Worm (Caenorhabditis elegans) whole organism, L1 larva: ENCODE results near the gene glb-30.

Source experiments
- aha-1 ChIP-seq: fragments of 150-350 bp; optimal IDR thresholded peaks from 2 replicates; lab custom pipeline; 2014; ENCODE audit warnings: missing biosample characterization, missing genetic modification characterization
- alr-1 ChIP-seq: fragments of 200-800 bp; sonication (Bioruptor generic); optimal IDR thresholded peaks from 2 replicates; lab custom pipeline; 2018; ENCODE audit warnings: borderline replicate concordance, mild to moderate bottlenecking, missing genetic modification characterization, missing compliant biosample characterization
- ama-1 ChIP-seq: fragments of 150-350 bp; optimal IDR thresholded peaks from 2 replicates; lab custom pipeline; 2014
- ceh-63 ChIP-seq: fragments of 200-800 bp; sonication (Bioruptor generic); optimal IDR thresholded peaks from 2 replicates; lab custom pipeline; 2018; ENCODE audit warnings: mild to moderate bottlenecking, missing genetic modification characterization, missing compliant biosample characterization
- ceh-8 ChIP-seq: fragments of 200-800 bp; sonication (Bioruptor generic); optimal IDR thresholded peaks from 2 replicates; lab custom pipeline; 2018; ENCODE audit warnings: mild to moderate bottlenecking, missing genetic modification characterization, moderate library complexity, missing compliant biosample characterization
- ceh-82 ChIP-seq, 3 experiments: fragments of 150-350 bp in 1 of 3; sonication (generic microtip) in 2 of 3; optimal IDR thresholded peaks; 2 replicates each; lab custom pipeline; 2014 to 2017; ENCODE audit warnings: missing biosample characterization in 3 of 3, missing genetic modification characterization in 3 of 3
- dpl-1 ChIP-seq, 3 experiments: fragments of 150-350 bp in 2 of 3; sonication (generic microtip) in 1 of 3; optimal IDR thresholded peaks; 2 replicates each; lab custom pipeline; 2014 to 2017; ENCODE audit warnings: missing biosample characterization in 3 of 3, missing genetic modification characterization in 3 of 3, missing genetic modification reagents in 3 of 3
- dsc-1 ChIP-seq: sonication (generic microtip); optimal IDR thresholded peaks from 2 replicates; lab custom pipeline; 2016; ENCODE audit warnings: mild to moderate bottlenecking, missing genetic modification characterization, missing compliant biosample characterization
- efl-1 ChIP-seq, 4 experiments: fragments of 150-350 bp; optimal IDR thresholded peaks in 3 of 4; peaks in 1 of 4; 1 replicate in 1 of 4; 2 replicates in 3 of 4; lab custom pipeline; 2014; ENCODE audit warnings: missing biosample characterization in 2 of 4, missing genetic modification characterization in 2 of 4, missing genetic modification reagents in 2 of 4
- efl-3 ChIP-seq: fragments of 200-800 bp; sonication (Bioruptor generic); optimal IDR thresholded peaks from 2 replicates; lab custom pipeline; 2018; ENCODE audit warnings: mild to moderate bottlenecking, missing genetic modification characterization, missing compliant biosample characterization
- elt-3 ChIP-seq, 6 experiments: fragments of 150-350 bp in 1 of 6; sonication (generic microtip); optimal IDR thresholded peaks; 2 replicates each; lab custom pipeline; 2017 to 2018; ENCODE audit warnings: missing biosample characterization in 6 of 6, missing genetic modification characterization in 6 of 6, inconsistent platforms in 1 of 6
- fkh-4 ChIP-seq: sonication (generic microtip); optimal IDR thresholded peaks from 2 replicates; lab custom pipeline; 2016; ENCODE audit warnings: missing compliant biosample characterization, missing genetic modification characterization, borderline replicate concordance
- fkh-8 ChIP-seq: sonication (generic microtip); optimal IDR thresholded peaks from 2 replicates; lab custom pipeline; 2016; ENCODE audit warnings: mild to moderate bottlenecking, missing genetic modification characterization, missing compliant biosample characterization
- fos-1 ChIP-seq: fragments of 150-350 bp; optimal IDR thresholded peaks from 2 replicates; lab custom pipeline; 2014; ENCODE audit warnings: missing biosample characterization, missing genetic modification characterization
- lin-14 ChIP-seq: fragments of 200-800 bp; sonication (Bioruptor generic); optimal IDR thresholded peaks from 2 replicates; lab custom pipeline; 2018; ENCODE audit warnings: mild to moderate bottlenecking, missing genetic modification characterization, moderate library complexity, missing compliant biosample characterization
- lin-15B ChIP-seq: fragments of 150-350 bp; sonication (generic microtip); optimal IDR thresholded peaks from 3 replicates; lab custom pipeline; 2014; ENCODE audit warnings: missing biosample characterization, missing genetic modification characterization
- lin-35 ChIP-seq, 2 experiments: fragments of 150-350 bp; optimal IDR thresholded peaks; 2 replicates each; lab custom pipeline; 2014; ENCODE audit warnings: missing biosample characterization in 2 of 2, missing genetic modification characterization in 2 of 2, missing genetic modification reagents in 2 of 2
- lir-3 ChIP-seq: sonication (generic microtip); optimal IDR thresholded peaks from 2 replicates; lab custom pipeline; 2016; ENCODE audit warnings: mild to moderate bottlenecking, missing genetic modification characterization, moderate library complexity, missing compliant biosample characterization; ENCODE audit not compliant: poor library complexity
- mef-2 ChIP-seq: fragments of 150-350 bp; optimal IDR thresholded peaks from 2 replicates; lab custom pipeline; 2014; ENCODE audit warnings: missing biosample characterization, missing genetic modification characterization
- mep-1 ChIP-seq: fragments of 150-350 bp; optimal IDR thresholded peaks from 2 replicates; lab custom pipeline; 2014; ENCODE audit warnings: missing biosample characterization, missing genetic modification characterization
- nhr-12 ChIP-seq: sonication (generic microtip); optimal IDR thresholded peaks from 2 replicates; lab custom pipeline; 2017; ENCODE audit warnings: missing biosample characterization, missing genetic modification characterization
- nhr-20 ChIP-seq: sonication (generic microtip); optimal IDR thresholded peaks from 2 replicates; lab custom pipeline; 2016; ENCODE audit warnings: mild to moderate bottlenecking, missing genetic modification characterization, missing compliant biosample characterization
- nhr-237 ChIP-seq: fragments of 150-350 bp; optimal IDR thresholded peaks from 2 replicates; lab custom pipeline; 2014; ENCODE audit warnings: missing biosample characterization, missing genetic modification characterization
- nhr-28 ChIP-seq: fragments of 150-350 bp; optimal IDR thresholded peaks from 2 replicates; lab custom pipeline; 2014; ENCODE audit warnings: missing biosample characterization, missing genetic modification characterization
- nhr-71 ChIP-seq: sonication (generic microtip); optimal IDR thresholded peaks from 2 replicates; lab custom pipeline; 2016; ENCODE audit warnings: mild to moderate bottlenecking, missing genetic modification characterization, moderate library complexity, missing compliant biosample characterization
- nhr-77 ChIP-seq: fragments of 150-350 bp; optimal IDR thresholded peaks from 2 replicates; lab custom pipeline; 2014; ENCODE audit warnings: missing biosample characterization, missing genetic modification characterization
- nhr-84 ChIP-seq: sonication (generic microtip); optimal IDR thresholded peaks from 2 replicates; lab custom pipeline; 2017; ENCODE audit warnings: missing biosample characterization, missing genetic modification characterization
- nhr-85 ChIP-seq: sonication (generic microtip); peaks from one replicate; lab custom pipeline; 2016; ENCODE audit warnings: missing genetic modification characterization, inconsistent platforms, missing compliant biosample characterization
- nhr-90 ChIP-seq: sonication (generic microtip); optimal IDR thresholded peaks from 2 replicates; lab custom pipeline; 2016; ENCODE audit warnings: mild to moderate bottlenecking, missing genetic modification characterization, missing compliant biosample characterization; ENCODE audit not compliant: poor library complexity
- pag-3 ChIP-seq: sonication (generic microtip); optimal IDR thresholded peaks from 2 replicates; lab custom pipeline; 2017; ENCODE audit warnings: missing genetic modification characterization, mild to moderate bottlenecking, missing compliant biosample characterization, antibody characterized with exemption, borderline replicate concordance; ENCODE audit not compliant: insufficient read depth
- pax-3 ChIP-seq: fragments of 200-800 bp; sonication (Bioruptor generic); optimal IDR thresholded peaks from 2 replicates; lab custom pipeline; 2018; ENCODE audit warnings: mild to moderate bottlenecking, missing genetic modification characterization, moderate library complexity, missing compliant biosample characterization
- pqm-1 ChIP-seq: sonication (generic microtip); optimal IDR thresholded peaks from 3 replicates; lab custom pipeline; 2017; ENCODE audit warnings: missing biosample characterization, missing genetic modification characterization
- rnt-1 ChIP-seq: sonication (generic microtip); optimal IDR thresholded peaks from 2 replicates; lab custom pipeline; 2016; ENCODE audit warnings: mild to moderate bottlenecking, missing genetic modification characterization, moderate library complexity, missing compliant biosample characterization
- skn-1 ChIP-seq: fragments of 150-350 bp; optimal IDR thresholded peaks from 2 replicates; lab custom pipeline; 2014; ENCODE audit warnings: missing biosample characterization, missing genetic modification characterization
- snpc-4 ChIP-seq: fragments of 150-350 bp; optimal IDR thresholded peaks from 2 replicates; lab custom pipeline; 2014; ENCODE audit warnings: missing biosample characterization, missing genetic modification characterization
- snu-23 ChIP-seq: sonication (generic microtip); optimal IDR thresholded peaks from 2 replicates; lab custom pipeline; 2016; ENCODE audit warnings: missing genetic modification characterization, missing compliant biosample characterization
- sox-4 ChIP-seq: sonication (generic microtip); optimal IDR thresholded peaks from 2 replicates; lab custom pipeline; 2016; ENCODE audit warnings: missing genetic modification characterization, missing compliant biosample characterization
- sup-37 ChIP-seq: fragments of 200-800 bp; sonication (Bioruptor generic); optimal IDR thresholded peaks from 2 replicates; lab custom pipeline; 2018; ENCODE audit warnings: mild to moderate bottlenecking, missing genetic modification characterization, missing compliant biosample characterization
- tbx-2 ChIP-seq: sonication (generic microtip); optimal IDR thresholded peaks from 2 replicates; lab custom pipeline; 2016; ENCODE audit warnings: missing genetic modification characterization, missing compliant biosample characterization
- unc-62 ChIP-seq: fragments of 150-350 bp; optimal IDR thresholded peaks from 2 replicates; lab custom pipeline; 2014; ENCODE audit warnings: missing biosample characterization, missing genetic modification reagents, missing genetic modification characterization
- unc-86 ChIP-seq: sonication (generic microtip); optimal IDR thresholded peaks from 2 replicates; lab custom pipeline; 2016; ENCODE audit warnings: missing genetic modification characterization, missing compliant biosample characterization
- zip-4 ChIP-seq: fragments of 200-800 bp; sonication (Bioruptor generic); optimal IDR thresholded peaks from 2 replicates; lab custom pipeline; 2018; ENCODE audit warnings: mild to moderate bottlenecking, missing genetic modification characterization, moderate library complexity, missing compliant biosample characterization
- ztf-11 ChIP-seq, 2 experiments: sonication (generic microtip); optimal IDR thresholded peaks; 2 replicates each; lab custom pipeline; 2016 to 2017; ENCODE audit warnings: missing genetic modification characterization in 2 of 2, missing biosample characterization in 1 of 2, missing compliant biosample characterization in 1 of 2
- ztf-4 ChIP-seq: fragments of 150-350 bp; optimal IDR thresholded peaks from 2 replicates; lab custom pipeline; 2014; ENCODE audit warnings: missing biosample characterization, missing genetic modification characterization

glb-30 gene

ce11 chrIII:1621330-1621729 is 47.1 kb downstream of the glb-30 start:
- TF ChIP-seq ama-1 (lab: Kevin White, UChicago) = no peak
- no peak for TF ChIP-seq efl-1 (optimal IDR thresholded peaks at IDR 0.05; lab: Kevin White, UChicago)
- TF ChIP-seq efl-1 (GFP tag; optimal IDR thresholded peaks at IDR 0.05 in 1 of 2; lab: Kevin White, UChicago) = peak in 1 of 2 experiments; percentile 0
- TF ChIP-seq, all 84 proteins: peak for 1

ce11 chrIII:1619890-1620289 is 48.5 kb downstream of the glb-30 start:
- TF ChIP-seq fos-1 = no peak
- no peak for TF ChIP-seq lin-15B (tag; lab: Kevin White, UChicago)
- no peak for TF ChIP-seq lin-14 (GFP tag; lab: Kevin White, UChicago)
- TF ChIP-seq nhr-28 (tag; lab: Kevin White, UChicago) = no peak
- no peak for TF ChIP-seq nhr-85 (tag; lab: Kevin White, UChicago)
- TF ChIP-seq pag-3 = no peak
- no peak for TF ChIP-seq tbx-2
- TF ChIP-seq, all 84 proteins: peak for 0

ce11 chrIII:1619442-1619841 is 49.0 kb downstream of the glb-30 start, which contains the start of gene hsp-60:
hsp-60 (plus strand) TSS chrIII:1619742.
- TF ChIP-seq ama-1 (lab: Kevin White, UChicago) = no peak
- no peak for TF ChIP-seq mef-2 (tag; lab: Kevin White, UChicago)
- no peak for TF ChIP-seq lin-35 (GFP tag; optimal IDR thresholded peaks at IDR 0.05; lab: Kevin White, UChicago)
- TF ChIP-seq sox-4 (tag; lab: Kevin White, UChicago) = no peak
- TF ChIP-seq lin-15B (tag; lab: Kevin White, UChicago) = no peak
- TF ChIP-seq alr-1 (tag; lab: Kevin White, UChicago) = no peak
- TF ChIP-seq sup-37 = no peak
- TF ChIP-seq, all 84 proteins: peak for 0

ce11 chrIII:1618915-1619314 is 49.5 kb downstream of the glb-30 start, which contains the start of gene Y22D7AL.10:
Y22D7AL.10 (minus strand) TSS chrIII:1618929.
- peak; percentile 99 for TF ChIP-seq nhr-90 (tag; lab: Kevin White, UChicago)
- TF ChIP-seq ztf-4 = peak; percentile 97
- TF ChIP-seq mef-2 (tag; lab: Kevin White, UChicago) = peak; percentile 85
- TF ChIP-seq rnt-1 (tag; lab: Kevin White, UChicago) = peak; percentile 96
- TF ChIP-seq snu-23 (GFP tag; lab: Kevin White, UChicago) = peak; percentile 99
- peak; percentile 100 for TF ChIP-seq dsc-1 (tag; lab: Kevin White, UChicago)
- TF ChIP-seq lin-15B (tag; lab: Kevin White, UChicago) = peak; percentile 97
- peak; percentile 99 for TF ChIP-seq nhr-71
- TF ChIP-seq fkh-8 (tag; lab: Kevin White, UChicago) = peak; percentile 99
- peak; percentile 90 for TF ChIP-seq snpc-4 (tag; lab: Kevin White, UChicago)
- TF ChIP-seq ceh-8 (GFP tag; lab: Kevin White, UChicago) = peak; percentile 99
- peak; percentile 99 to 100 for TF ChIP-seq ztf-11 (tag; optimal IDR thresholded peaks at IDR 0.05; lab: Kevin White, UChicago)
- TF ChIP-seq nhr-84 = no peak
- peak; percentile 92 for TF ChIP-seq nhr-77 (tag; lab: Kevin White, UChicago)
- TF ChIP-seq aha-1 = peak; percentile 95
- TF ChIP-seq elt-3 (tag; optimal IDR thresholded peaks at IDR 0.05; lab: Kevin White, UChicago) = peak in 3 of 6 experiments; percentile 86 to 97 (median 94)
- no peak for TF ChIP-seq alr-1 (tag; lab: Kevin White, UChicago)
- TF ChIP-seq skn-1 (tag; lab: Kevin White, UChicago) = peak; percentile 92
- peak; percentile 37 for TF ChIP-seq nhr-28 (tag; lab: Kevin White, UChicago)
- TF ChIP-seq lir-3 = peak; percentile 97
- peak; percentile 93 for TF ChIP-seq mep-1 (tag; lab: Kevin White, UChicago)
- TF ChIP-seq unc-62 (GFP tag; lab: Kevin White, UChicago) = peak; percentile 73
- TF ChIP-seq unc-86 = peak; percentile 100
- TF ChIP-seq nhr-237 (tag; lab: Kevin White, UChicago) = peak; percentile 93
- TF ChIP-seq fkh-4 (tag; lab: Kevin White, UChicago) = peak; percentile 95
- TF ChIP-seq zip-4 (GFP tag; lab: Kevin White, UChicago) = peak; percentile 96
- peak; percentile 99 for TF ChIP-seq nhr-85 (tag; lab: Kevin White, UChicago)
- no peak for TF ChIP-seq pqm-1 (tag; lab: Kevin White, UChicago)
- TF ChIP-seq efl-3 (GFP tag; lab: Kevin White, UChicago) = peak; percentile 97
- TF ChIP-seq ceh-63 (GFP tag; lab: Kevin White, UChicago) = peak; percentile 85
- TF ChIP-seq sox-4 (tag; lab: Kevin White, UChicago) = peak; percentile 98
- peak; percentile 95 to 97 (median 97) for TF ChIP-seq ceh-82 (tag; optimal IDR thresholded peaks at IDR 0.05; lab: Kevin White, UChicago)
- peak; percentile 99 for TF ChIP-seq nhr-20
- TF ChIP-seq nhr-12 = peak; percentile 72
- peak; percentile 90 to 93 (median 91) for TF ChIP-seq dpl-1 (GFP tag; optimal IDR thresholded peaks at IDR 0.05; lab: Kevin White, UChicago)
- TF ChIP-seq pax-3 = peak; percentile 99
